Worm (Caenorhabditis elegans): ENCODE data around the gene agxt-1.

DNA sequence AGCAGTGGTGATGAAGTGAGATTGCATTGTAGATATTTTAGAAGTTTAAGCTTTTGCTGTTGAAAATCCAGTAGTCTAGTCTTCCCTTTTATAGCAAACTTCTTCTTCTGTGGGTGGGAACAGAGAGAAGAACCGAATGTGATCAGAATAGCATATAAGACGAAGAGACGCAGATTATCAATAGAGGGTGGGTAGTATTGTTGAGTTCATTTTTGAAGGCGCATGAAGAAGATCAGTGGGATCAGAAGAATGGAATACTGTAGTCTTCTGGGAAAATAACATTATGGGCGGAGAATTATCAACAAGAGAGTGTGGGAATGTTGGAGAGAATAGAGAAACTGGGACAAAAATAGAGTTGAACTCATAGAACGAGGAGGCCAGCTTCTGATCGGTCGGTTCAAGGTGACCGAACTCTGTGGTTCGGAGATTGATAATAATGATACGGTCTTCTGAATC is 24.2 kb upstream of the agxt-1 start, which contains the start of gene F46C5.1:
- TF ChIP-seq dmd-4 (tag; optimal IDR thresholded peaks at IDR 0.05; ENCODE audit: borderline replicate concordance): no peak
- TF ChIP-seq pqm-1 (tag; optimal IDR thresholded peaks at IDR 0.05): no peak
- TF ChIP-seq ama-1 (optimal IDR thresholded peaks at IDR 0.05): no peak
- TF ChIP-seq ceh-45 (GFP tag; IDR thresholded peaks at IDR 0.05): no peak
- no peak for TF ChIP-seq pha-4 (tag; optimal IDR thresholded peaks at IDR 0.05)
- TF ChIP-seq fkh-10 (GFP tag; optimal IDR thresholded peaks at IDR 0.05): no peak
